Worm (Caenorhabditis elegans): ENCODE measurements around the gene msp-33.

msp-33 gene

DNA sequence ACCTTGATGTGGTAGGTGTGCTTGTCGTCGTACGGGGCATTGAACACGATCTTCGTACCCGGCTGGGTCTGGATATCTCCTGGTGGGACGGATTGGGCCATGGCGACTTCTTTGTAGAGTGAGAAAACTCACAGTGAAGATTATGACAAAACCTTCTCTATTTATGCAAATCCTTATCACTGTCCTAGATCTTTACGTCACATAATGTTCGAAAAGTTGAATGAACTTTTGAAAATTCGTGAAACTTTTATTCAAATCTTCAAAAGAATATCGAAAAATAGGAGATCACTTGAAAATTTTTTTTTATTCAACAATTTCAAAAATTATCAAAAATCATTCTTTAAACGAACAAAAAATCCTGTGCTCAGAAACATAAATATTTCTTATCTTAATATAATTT, at the start of gene msp-33:
Gene msp-33, minus strand, starts transcription at position 101 of the 400 bp plus-strand sequence.
- TF ChIP-seq snu-23 (GFP tag; optimal IDR thresholded peaks at IDR 0.05) = no peak
- TF ChIP-seq zag-1 (tag; optimal IDR thresholded peaks at IDR 0.05) = no peak
- TF ChIP-seq elt-2 (tag; optimal IDR thresholded peaks at IDR 0.05) = no peak
- no peak for TF ChIP-seq jun-1 (tag; optimal IDR thresholded peaks at IDR 0.05)
- no peak for TF ChIP-seq mdl-1 (tag; optimal IDR thresholded peaks at IDR 0.05)
- no peak for TF ChIP-seq aly-2 (tag; optimal IDR thresholded peaks at IDR 0.05)
- no peak for TF ChIP-seq ces-1 (GFP tag; optimal IDR thresholded peaks at IDR 0.05)
- no peak for TF ChIP-seq ceh-63 (GFP tag; optimal IDR thresholded peaks at IDR 0.05)
- no peak for TF ChIP-seq hpl-2 (GFP tag; optimal IDR thresholded peaks at IDR 0.05)
- TF ChIP-seq vab-15 (tag; optimal IDR thresholded peaks at IDR 0.05) = no peak
- TF ChIP-seq egl-13 (tag; optimal IDR thresholded peaks at IDR 0.05) = no peak
- TF ChIP-seq hlh-4 (tag; optimal IDR thresholded peaks at IDR 0.05) = no peak
- TF ChIP-seq hlh-17 (GFP tag; optimal IDR thresholded peaks at IDR 0.05; ENCODE audit: borderline replicate concordance) = no peak
- no peak for TF ChIP-seq skn-1 (tag; optimal IDR thresholded peaks at IDR 0.05)
- TF ChIP-seq ztf-4 (tag; optimal IDR thresholded peaks at IDR 0.05) = no peak
- no peak for TF ChIP-seq nhr-20 (tag; optimal IDR thresholded peaks at IDR 0.05)
- no peak for TF ChIP-seq elt-3 (tag; optimal IDR thresholded peaks at IDR 0.05)
- no peak for TF ChIP-seq fkh-8 (tag; optimal IDR thresholded peaks at IDR 0.05)

DNA sequence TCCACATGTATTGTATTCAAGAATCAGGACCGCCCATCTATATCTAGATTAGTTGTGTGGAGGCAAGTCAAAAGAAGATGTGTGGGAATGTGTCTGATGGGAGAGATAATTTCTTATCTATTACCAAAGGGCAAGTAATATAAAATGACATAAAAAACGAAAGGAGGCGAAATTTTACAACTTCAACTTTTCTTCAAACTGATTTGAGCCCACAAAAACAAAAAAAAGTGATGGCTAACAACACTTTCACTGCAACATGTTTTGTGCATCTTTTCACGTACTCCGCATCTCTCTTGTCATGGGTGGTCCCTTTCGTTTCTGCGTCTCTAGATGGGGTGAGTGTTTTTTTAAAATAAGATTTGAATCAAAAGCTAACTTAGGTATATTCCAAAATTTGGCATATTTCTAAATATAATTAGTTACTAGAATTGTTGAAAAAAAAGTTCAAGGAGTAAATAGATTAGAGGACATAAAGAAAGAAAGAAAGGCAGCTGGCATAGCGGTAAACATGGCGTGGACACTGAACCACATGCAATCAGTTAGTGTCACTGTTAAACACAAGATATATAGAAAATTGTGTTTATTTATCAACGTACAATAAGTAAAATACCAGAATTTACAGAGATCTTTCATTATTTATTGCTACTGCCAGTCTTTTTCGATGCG, 49.2 kb upstream of the msp-33 start, which contains the start of gene ZK546.19:
Gene ZK546.19, plus strand, starts transcription at position 186 of the 666 bp plus-strand sequence.
- TF ChIP-seq tlp-1 (tag; optimal IDR thresholded peaks at IDR 0.05) = no peak
- TF ChIP-seq fkh-4 (tag; optimal IDR thresholded peaks at IDR 0.05; ENCODE audit: borderline replicate concordance) = no peak
- TF ChIP-seq lin-15B (tag; optimal IDR thresholded peaks at IDR 0.05) = no peak
- TF ChIP-seq ztf-11 (tag; optimal IDR thresholded peaks at IDR 0.05) = no peak
- no peak for TF ChIP-seq ceh-82 (tag; optimal IDR thresholded peaks at IDR 0.05)
- no peak for TF ChIP-seq nhr-90 (tag; optimal IDR thresholded peaks at IDR 0.05; ENCODE audit: poor library complexity)
- TF ChIP-seq egl-27 (tag; optimal IDR thresholded peaks at IDR 0.05) = no peak
- no peak for TF ChIP-seq unc-30 (tag; optimal IDR thresholded peaks at IDR 0.05)
- peak; percentile 69 for TF ChIP-seq lin-14 (GFP tag; optimal IDR thresholded peaks at IDR 0.05)
- TF ChIP-seq dsc-1 (tag; optimal IDR thresholded peaks at IDR 0.05) = no peak
- TF ChIP-seq xbp-1 (tag; optimal IDR thresholded peaks at IDR 0.05) = no peak
- TF ChIP-seq nhr-84 (tag; optimal IDR thresholded peaks at IDR 0.05) = no peak
- TF ChIP-seq efl-3 (GFP tag; optimal IDR thresholded peaks at IDR 0.05) = no peak
- TF ChIP-seq dpl-1 (GFP tag; optimal IDR thresholded peaks at IDR 0.05) = no peak
- TF ChIP-seq snu-23 (GFP tag; optimal IDR thresholded peaks at IDR 0.05) = no peak
- no peak for TF ChIP-seq unc-86 (tag; optimal IDR thresholded peaks at IDR 0.05)
- peak; percentile 31 for TF ChIP-seq C16A3.4 (tag; optimal IDR thresholded peaks at IDR 0.05)
- TF ChIP-seq sox-4 (tag; optimal IDR thresholded peaks at IDR 0.05) = no peak
- TF ChIP-seq hpl-2 (GFP tag; optimal IDR thresholded peaks at IDR 0.05) = no peak
- no peak for TF ChIP-seq nhr-77 (tag; optimal IDR thresholded peaks at IDR 0.05)
- TF ChIP-seq pag-3 (tag; optimal IDR thresholded peaks at IDR 0.05; ENCODE audit: borderline replicate concordance, insufficient read depth) = no peak
- no peak for TF ChIP-seq sptf-1 (tag; optimal IDR thresholded peaks at IDR 0.05)
- TF ChIP-seq swsn-7 (tag; optimal IDR thresholded peaks at IDR 0.05) = no peak
- TF ChIP-seq sup-37 (GFP tag; optimal IDR thresholded peaks at IDR 0.05) = no peak
- TF ChIP-seq blmp-1 (tag; optimal IDR thresholded peaks at IDR 0.05) = peak; percentile 49
- TF ChIP-seq jun-1 (tag; optimal IDR thresholded peaks at IDR 0.05) = no peak
- no peak for TF ChIP-seq nhr-76 (tag; optimal IDR thresholded peaks at IDR 0.05)
- peak; percentile 39 for TF ChIP-seq nhr-71 (tag; optimal IDR thresholded peaks at IDR 0.05)
- no peak for TF ChIP-seq aha-1 (tag; optimal IDR thresholded peaks at IDR 0.05)
- peak in 1 of 2 experiments; percentile 15 for TF ChIP-seq lsy-2 (tag; optimal IDR thresholded peaks at IDR 0.05)
- TF ChIP-seq mef-2 (tag; optimal IDR thresholded peaks at IDR 0.05) = no peak
- TF ChIP-seq snpc-4 (tag; optimal IDR thresholded peaks at IDR 0.05) = no peak
- TF ChIP-seq vab-15 (tag; optimal IDR thresholded peaks at IDR 0.05) = no peak
- no peak for TF ChIP-seq lin-13 (GFP tag; optimal IDR thresholded peaks at IDR 0.05)
- no peak for TF ChIP-seq nhr-19 (GFP tag; conservative IDR thresholded peaks at IDR 0.05)
- TF ChIP-seq zag-1 (tag; optimal IDR thresholded peaks at IDR 0.05) = no peak
- no peak for TF ChIP-seq fkh-10 (GFP tag; optimal IDR thresholded peaks at IDR 0.05)
- TF ChIP-seq tbx-2 (tag; optimal IDR thresholded peaks at IDR 0.05) = no peak

Data from whole organism, L1 larva.